Worm (Caenorhabditis elegans) whole organism, L2 larva: Measurements from ENCODE around the gene zgpa-1.

Experiments used
- C34F6.9 ChIP-seq: fragments of 150-350 bp; optimal IDR thresholded peaks from 2 replicates; lab custom pipeline; 2014; ENCODE audit warnings: missing biosample characterization, missing genetic modification characterization
- R02D3.7 ChIP-seq: fragments of 150-350 bp; optimal IDR thresholded peaks from 2 replicates; lab custom pipeline; 2014; ENCODE audit warnings: missing biosample characterization, missing genetic modification characterization
- ceh-82 ChIP-seq: fragments of 150-350 bp; optimal IDR thresholded peaks from 2 replicates; lab custom pipeline; 2014; ENCODE audit warnings: missing biosample characterization, missing genetic modification characterization
- crh-2 ChIP-seq: sonication (generic microtip); optimal IDR thresholded peaks from 2 replicates; lab custom pipeline; 2017; ENCODE audit warnings: missing biosample characterization, missing genetic modification characterization
- gmeb-1 ChIP-seq: fragments of 150-350 bp; optimal IDR thresholded peaks from 2 replicates; lab custom pipeline; 2014; ENCODE audit warnings: missing biosample characterization, missing genetic modification characterization
- mab-5 ChIP-seq: fragments of 150-350 bp; optimal IDR thresholded peaks from 2 replicates; lab custom pipeline; 2014; ENCODE audit warnings: missing biosample characterization, missing genetic modification characterization
- nhr-10 ChIP-seq: sonication (generic microtip); optimal IDR thresholded peaks from 2 replicates; lab custom pipeline; 2017; ENCODE audit warnings: missing biosample characterization, missing genetic modification characterization
- nhr-237 ChIP-seq: fragments of 150-350 bp; optimal IDR thresholded peaks from 2 replicates; lab custom pipeline; 2014; ENCODE audit warnings: missing biosample characterization, missing genetic modification characterization
- skn-1 ChIP-seq: sonication (generic microtip); optimal IDR thresholded peaks from 2 replicates; lab custom pipeline; 2017; ENCODE audit warnings: missing biosample characterization, missing genetic modification characterization
- snpc-4 ChIP-seq: fragments of 150-350 bp; optimal IDR thresholded peaks from 2 replicates; lab custom pipeline; 2014; ENCODE audit warnings: missing biosample characterization, missing genetic modification characterization
- zag-1 ChIP-seq: fragments of 150-350 bp; optimal IDR thresholded peaks from 2 replicates; lab custom pipeline; 2014; ENCODE audit warnings: missing biosample characterization, missing genetic modification characterization
- ztf-4 ChIP-seq: fragments of 150-350 bp; optimal IDR thresholded peaks from 2 replicates; lab custom pipeline; 2014; ENCODE audit warnings: missing biosample characterization, missing genetic modification characterization

DNA sequence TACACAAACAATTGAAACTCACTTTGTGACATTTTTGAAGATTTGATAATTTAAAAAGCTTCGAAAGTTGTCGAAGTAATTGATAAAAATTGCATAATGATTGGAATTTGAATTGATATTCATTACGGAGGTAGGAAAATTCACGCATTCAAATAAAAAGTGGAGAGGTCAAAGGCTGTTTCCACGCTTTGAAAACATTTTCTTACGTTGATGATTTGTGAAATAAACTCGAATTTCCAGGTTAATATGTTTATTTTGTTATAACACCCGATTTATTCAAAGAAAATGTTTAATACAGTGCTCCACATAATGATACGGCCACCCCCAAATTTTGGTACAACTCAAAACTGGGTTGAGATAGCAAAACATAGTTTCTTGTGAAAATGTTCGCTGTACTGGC is 9.4 kb downstream of the zgpa-1 start, which contains the start of gene C33H5.16:
- TF ChIP-seq snpc-4 (tag; lab: Kevin White, UChicago) (no peak), skn-1 (tag; lab: Kevin White, UChicago) (no peak), crh-2 (tag; lab: Kevin White, UChicago) (no peak), nhr-237 (no peak), zag-1 (no peak), ceh-82 (no peak), ztf-4 (no peak), nhr-10 (no peak), gmeb-1 (tag; lab: Kevin White, UChicago) (no peak), C34F6.9 (tag; lab: Kevin White, UChicago) (no peak), R02D3.7 (no peak), mab-5 (no peak)
